Worm (Caenorhabditis elegans) whole organism, late embryonic: Measurements from ENCODE around the gene F26G1.10.

Source experiments
- C08G9.2 ChIP-seq: sonication (generic microtip); optimal IDR thresholded peaks from 2 replicates; lab custom pipeline; 2016; ENCODE audit warnings: mild to moderate bottlenecking, missing genetic modification characterization, moderate library complexity, missing compliant biosample characterization
- F13H6.1 ChIP-seq: sonication (generic microtip); optimal IDR thresholded peaks from 2 replicates; lab custom pipeline; 2016; ENCODE audit warnings: missing genetic modification characterization, missing compliant biosample characterization
- K09A11.1 ChIP-seq: sonication (generic microtip); optimal IDR thresholded peaks from 2 replicates; lab custom pipeline; 2017; ENCODE audit warnings: antibody characterized with exemption, mild to moderate bottlenecking, missing genetic modification characterization, missing compliant biosample characterization; ENCODE audit not compliant: insufficient read depth
- ahr-1 ChIP-seq: sonication (generic microtip); optimal IDR thresholded peaks from 2 replicates; lab custom pipeline; 2016; ENCODE audit warnings: missing genetic modification characterization, missing compliant biosample characterization
- ceh-14 ChIP-seq: sonication (generic microtip); optimal IDR thresholded peaks from 2 replicates; lab custom pipeline; 2016; ENCODE audit warnings: missing genotype, missing genetic modification characterization, missing compliant biosample characterization
- ceh-18 ChIP-seq: sonication (generic microtip); optimal IDR thresholded peaks from 2 replicates; lab custom pipeline; 2016; ENCODE audit warnings: missing genetic modification characterization, missing compliant biosample characterization
- ceh-2 ChIP-seq: sonication (generic microtip); optimal IDR thresholded peaks from 2 replicates; lab custom pipeline; 2016; ENCODE audit warnings: missing genotype, missing genetic modification characterization, missing compliant biosample characterization
- ceh-31 ChIP-seq: sonication (generic microtip); optimal IDR thresholded peaks from 2 replicates; lab custom pipeline; 2016; ENCODE audit warnings: missing genetic modification characterization, missing compliant biosample characterization
- ceh-34 ChIP-seq: sonication (generic microtip); optimal IDR thresholded peaks from 2 replicates; lab custom pipeline; 2016; ENCODE audit warnings: mild to moderate bottlenecking, missing genetic modification characterization, missing compliant biosample characterization
- ceh-48 ChIP-seq: sonication (generic microtip); optimal IDR thresholded peaks from 2 replicates; lab custom pipeline; 2016; ENCODE audit warnings: missing genetic modification characterization, inconsistent platforms, missing compliant biosample characterization
- ceh-6 ChIP-seq: fragments of 200-800 bp; sonication (Bioruptor generic); optimal IDR thresholded peaks from 2 replicates; lab custom pipeline; 2018; ENCODE audit warnings: mild to moderate bottlenecking, missing genetic modification characterization, missing compliant biosample characterization
- dve-1 ChIP-seq: sonication (generic microtip); optimal IDR thresholded peaks from 2 replicates; lab custom pipeline; 2017; ENCODE audit warnings: antibody characterized with exemption, mild to moderate bottlenecking, missing genetic modification characterization, missing compliant biosample characterization
- elt-2 ChIP-seq: sonication (generic microtip); optimal IDR thresholded peaks from 2 replicates; lab custom pipeline; 2016; ENCODE audit warnings: missing genetic modification reagents, missing genetic modification characterization, missing compliant biosample characterization
- ets-4 ChIP-seq: sonication (generic microtip); optimal IDR thresholded peaks from 2 replicates; lab custom pipeline; 2016; ENCODE audit warnings: missing genetic modification characterization, missing compliant biosample characterization
- eyg-1 ChIP-seq: sonication (generic microtip); optimal IDR thresholded peaks from 2 replicates; lab custom pipeline; 2016; ENCODE audit warnings: missing genotype, missing genetic modification characterization, missing compliant biosample characterization
- fkh-10 ChIP-seq: fragments of 150-350 bp; optimal IDR thresholded peaks from 2 replicates; lab custom pipeline; 2014; ENCODE audit warnings: missing biosample characterization, missing genetic modification reagents, missing genetic modification characterization
- fkh-6 ChIP-seq: sonication (generic microtip); optimal IDR thresholded peaks from 2 replicates; lab custom pipeline; 2016; ENCODE audit warnings: missing genetic modification characterization, missing compliant biosample characterization
- hlh-15 ChIP-seq: sonication (generic microtip); optimal IDR thresholded peaks from 2 replicates; lab custom pipeline; 2016; ENCODE audit warnings: missing genetic modification characterization, missing compliant biosample characterization
- hlh-30 ChIP-seq: sonication (generic microtip); optimal IDR thresholded peaks from 2 replicates; lab custom pipeline; 2017; ENCODE audit warnings: antibody characterized with exemption, missing genetic modification characterization, missing compliant biosample characterization; ENCODE audit not compliant: insufficient read depth
- hlh-8 ChIP-seq: sonication (generic microtip); optimal IDR thresholded peaks from 2 replicates; lab custom pipeline; 2016; ENCODE audit warnings: missing genotype, missing genetic modification characterization, missing compliant biosample characterization
- lim-6 ChIP-seq: sonication (generic microtip); optimal IDR thresholded peaks from 2 replicates; lab custom pipeline; 2016; ENCODE audit warnings: missing genetic modification characterization, missing compliant biosample characterization
- lin-11 ChIP-seq: fragments of 200-800 bp; sonication (Bioruptor generic); optimal IDR thresholded peaks from 2 replicates; lab custom pipeline; 2018; ENCODE audit warnings: mild to moderate bottlenecking, missing genetic modification characterization, missing compliant biosample characterization
- madf-2 ChIP-seq: sonication (generic microtip); optimal IDR thresholded peaks from 2 replicates; lab custom pipeline; 2017; ENCODE audit warnings: missing genetic modification characterization, missing compliant biosample characterization
- mec-3 ChIP-seq: sonication (generic microtip); optimal IDR thresholded peaks from 2 replicates; lab custom pipeline; 2016; ENCODE audit warnings: borderline replicate concordance, missing genetic modification characterization, missing compliant biosample characterization
- nfya-1 ChIP-seq: sonication (generic microtip); optimal IDR thresholded peaks from 2 replicates; lab custom pipeline; 2017; ENCODE audit warnings: missing genetic modification characterization, mild to moderate bottlenecking, missing compliant biosample characterization, antibody characterized with exemption, moderate library complexity
- npax-4 ChIP-seq: sonication (generic microtip); optimal IDR thresholded peaks from 2 replicates; lab custom pipeline; 2016; ENCODE audit warnings: missing genetic modification characterization, missing compliant biosample characterization
- pat-9 ChIP-seq: fragments of 200-800 bp; sonication (Bioruptor generic); optimal IDR thresholded peaks from 2 replicates; lab custom pipeline; 2018; ENCODE audit warnings: mild to moderate bottlenecking, missing genetic modification characterization, moderate library complexity, missing compliant biosample characterization
- pax-1 ChIP-seq: fragments of 150-350 bp; optimal IDR thresholded peaks from 2 replicates; lab custom pipeline; 2014; ENCODE audit warnings: missing biosample characterization, missing genetic modification characterization
- pha-2 ChIP-seq: sonication (generic microtip); optimal IDR thresholded peaks from 2 replicates; lab custom pipeline; 2017; ENCODE audit warnings: mild to moderate bottlenecking, missing genetic modification characterization, missing compliant biosample characterization
- pqm-1 ChIP-seq: sonication (generic microtip); optimal IDR thresholded peaks from 2 replicates; lab custom pipeline; 2016; ENCODE audit warnings: missing genetic modification characterization, missing compliant biosample characterization
- pros-1 ChIP-seq: fragments of 150-350 bp; optimal IDR thresholded peaks from 2 replicates; lab custom pipeline; 2014; ENCODE audit warnings: missing biosample characterization, missing genetic modification reagents, missing genetic modification characterization
- ref-2 ChIP-seq: sonication (generic microtip); optimal IDR thresholded peaks from 2 replicates; lab custom pipeline; 2016; ENCODE audit warnings: missing genetic modification characterization, missing compliant biosample characterization
- rnt-1 ChIP-seq: sonication (generic microtip); optimal IDR thresholded peaks from 2 replicates; lab custom pipeline; 2016; ENCODE audit warnings: missing genetic modification characterization, missing compliant biosample characterization
- sdc-2 ChIP-seq: sonication (generic microtip); optimal IDR thresholded peaks from 2 replicates; lab custom pipeline; 2016; ENCODE audit warnings: missing genotype, missing genetic modification characterization, missing compliant biosample characterization
- syd-9 ChIP-seq: sonication (generic microtip); optimal IDR thresholded peaks from 2 replicates; lab custom pipeline; 2016; ENCODE audit warnings: mild to moderate bottlenecking, missing genetic modification characterization, moderate library complexity, missing compliant biosample characterization
- tbx-2 ChIP-seq: sonication (generic microtip); optimal IDR thresholded peaks from 2 replicates; lab custom pipeline; 2016; ENCODE audit warnings: missing genetic modification characterization, missing compliant biosample characterization
- tbx-7 ChIP-seq: sonication (generic microtip); optimal IDR thresholded peaks from 2 replicates; lab custom pipeline; 2016; ENCODE audit warnings: missing genotype, missing genetic modification characterization, missing compliant biosample characterization
- ttx-3 ChIP-seq: sonication (generic microtip); optimal IDR thresholded peaks from 2 replicates; lab custom pipeline; 2016; ENCODE audit warnings: missing genetic modification reagents, missing genetic modification characterization, missing compliant biosample characterization
- unc-3 ChIP-seq, 2 experiments: fragments of 200-800 bp in 1 of 2; sonication (Bioruptor generic) in 1 of 2; sonication (generic microtip) in 1 of 2; conservative IDR thresholded peaks in 1 of 2; optimal IDR thresholded peaks in 1 of 2; 2 replicates each; pipeline versions ENCODE4 v1.3.6 to Lab custom; 2016 to 2022; ENCODE audit warnings: missing compliant biosample characterization in 2 of 2, missing genetic modification characterization in 2 of 2, missing genetic modification reagents in 1 of 2
- unc-42 ChIP-seq: sonication (generic microtip); optimal IDR thresholded peaks from 2 replicates; lab custom pipeline; 2016; ENCODE audit warnings: missing genotype, missing genetic modification characterization, missing compliant biosample characterization
- unc-55 ChIP-seq: sonication (generic microtip); optimal IDR thresholded peaks from 2 replicates; lab custom pipeline; 2017; ENCODE audit warnings: missing biosample characterization, missing genetic modification reagents, missing genetic modification characterization
- unc-86 ChIP-seq: sonication (generic microtip); optimal IDR thresholded peaks from 2 replicates; lab custom pipeline; 2016; ENCODE audit warnings: missing genetic modification characterization, missing compliant biosample characterization
- zip-5 ChIP-seq: sonication (generic microtip); optimal IDR thresholded peaks from 2 replicates; lab custom pipeline; 2016; ENCODE audit warnings: missing genetic modification characterization, missing compliant biosample characterization

The F26G1.10 gene

ce11 chrII:4737348-4737747 is 36.8 kb upstream of the F26G1.10 start, which contains the start of gene ctsa-1.1:
Gene ctsa-1.1, plus strand, starts transcription at chrII:4737648.
- TF ChIP-seq ceh-48 (tag; lab: Kevin White, UChicago) (no peak), elt-2 (tag; lab: Kevin White, UChicago) (no peak), lin-11 (no peak), hlh-8 (tag; lab: Kevin White, UChicago) (no peak), K09A11.1 (tag; lab: Kevin White, UChicago) (no peak)

DNA sequence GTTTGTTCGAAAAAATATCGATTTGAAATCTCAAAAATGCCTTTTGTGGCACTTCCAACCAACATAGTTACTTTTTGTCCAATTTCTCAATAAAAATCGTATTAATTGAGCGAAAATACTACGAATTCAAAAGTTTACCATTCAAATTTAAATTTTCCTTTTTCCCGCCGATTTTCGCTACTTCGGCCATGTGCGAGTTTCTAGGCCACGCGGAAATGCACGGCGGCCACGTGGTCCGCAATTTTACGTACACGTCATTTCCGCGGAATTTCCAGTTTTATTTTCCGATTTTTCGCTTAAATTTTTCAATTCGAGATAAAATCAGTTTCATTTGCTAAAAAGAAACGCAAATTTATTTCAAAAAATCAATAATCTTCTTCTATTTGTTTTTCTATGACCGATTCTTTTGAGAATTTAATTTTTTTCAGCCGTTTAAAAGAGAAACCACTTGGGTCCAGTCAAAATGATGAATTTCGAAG is 34.2 kb upstream of the F26G1.10 start, which contains the start of gene eas-1:
Gene eas-1, plus strand, starts transcription at position 429 of the 479 bp plus-strand sequence.
- TF ChIP-seq syd-9 (tag; lab: Kevin White, UChicago) (no peak), pros-1 (tag; lab: Kevin White, UChicago) (no peak), ref-2 (tag; lab: Kevin White, UChicago) (peak; percentile 86), ceh-18 (tag; lab: Kevin White, UChicago) (peak; percentile 17), npax-4 (tag; lab: Kevin White, UChicago) (no peak), lim-6 (tag; lab: Kevin White, UChicago) (peak; percentile 59), fkh-10 (GFP tag; lab: Kevin White, UChicago) (no peak), pha-2 (no peak), rnt-1 (tag; lab: Kevin White, UChicago) (peak; percentile 91), pat-9 (tag; lab: Kevin White, UChicago) (no peak), sdc-2 (peak; percentile 1), pax-1 (tag; lab: Kevin White, UChicago) (peak; percentile 8), hlh-30 (tag; lab: Kevin White, UChicago) (peak; percentile 83), eyg-1 (tag; lab: Kevin White, UChicago) (peak; percentile 64), ceh-2 (tag; lab: Kevin White, UChicago) (peak; percentile 89), unc-3 (GFP tag; conservative IDR thresholded peaks at IDR 0.05; lab: Robert Waterston, UW) (no peak), unc-3 (tag; optimal IDR thresholded peaks at IDR 0.05; lab: Kevin White, UChicago) (peak; percentile 21), ceh-6 (GFP tag; lab: Kevin White, UChicago) (peak; percentile 34), fkh-6 (tag; lab: Kevin White, UChicago) (peak; percentile 34), hlh-8 (tag; lab: Kevin White, UChicago) (peak; percentile 88), unc-86 (peak; percentile 5), hlh-15 (tag; lab: Kevin White, UChicago) (peak; percentile 13), ttx-3 (tag; lab: Kevin White, UChicago) (peak; percentile 9), K09A11.1 (tag; lab: Kevin White, UChicago) (no peak), tbx-2 (tag; lab: Kevin White, UChicago) (peak; percentile 89), unc-55 (peak; percentile 30), ceh-34 (peak; percentile 24), mec-3 (tag; lab: Kevin White, UChicago) (peak; percentile 77), ceh-14 (tag; lab: Kevin White, UChicago) (peak; percentile 65), nfya-1 (tag; lab: Kevin White, UChicago) (peak; percentile 48), tbx-7 (peak; percentile 93), elt-2 (tag; lab: Kevin White, UChicago) (peak; percentile 92), pqm-1 (peak; percentile 46), ceh-31 (tag; lab: Kevin White, UChicago) (peak; percentile 96), zip-5 (tag; lab: Kevin White, UChicago) (peak; percentile 74), C08G9.2 (tag; lab: Kevin White, UChicago) (peak; percentile 98), unc-42 (tag; lab: Kevin White, UChicago) (peak; percentile 50), ahr-1 (tag; lab: Kevin White, UChicago) (no peak), F13H6.1 (tag; lab: Kevin White, UChicago) (peak; percentile 54), madf-2 (peak; percentile 19), dve-1 (tag; lab: Kevin White, UChicago) (no peak), ets-4 (tag; lab: Kevin White, UChicago) (peak; percentile 86)
